ENCODE assay signal across 3 fruit fly cellular contexts in the genomic region with DNA sequence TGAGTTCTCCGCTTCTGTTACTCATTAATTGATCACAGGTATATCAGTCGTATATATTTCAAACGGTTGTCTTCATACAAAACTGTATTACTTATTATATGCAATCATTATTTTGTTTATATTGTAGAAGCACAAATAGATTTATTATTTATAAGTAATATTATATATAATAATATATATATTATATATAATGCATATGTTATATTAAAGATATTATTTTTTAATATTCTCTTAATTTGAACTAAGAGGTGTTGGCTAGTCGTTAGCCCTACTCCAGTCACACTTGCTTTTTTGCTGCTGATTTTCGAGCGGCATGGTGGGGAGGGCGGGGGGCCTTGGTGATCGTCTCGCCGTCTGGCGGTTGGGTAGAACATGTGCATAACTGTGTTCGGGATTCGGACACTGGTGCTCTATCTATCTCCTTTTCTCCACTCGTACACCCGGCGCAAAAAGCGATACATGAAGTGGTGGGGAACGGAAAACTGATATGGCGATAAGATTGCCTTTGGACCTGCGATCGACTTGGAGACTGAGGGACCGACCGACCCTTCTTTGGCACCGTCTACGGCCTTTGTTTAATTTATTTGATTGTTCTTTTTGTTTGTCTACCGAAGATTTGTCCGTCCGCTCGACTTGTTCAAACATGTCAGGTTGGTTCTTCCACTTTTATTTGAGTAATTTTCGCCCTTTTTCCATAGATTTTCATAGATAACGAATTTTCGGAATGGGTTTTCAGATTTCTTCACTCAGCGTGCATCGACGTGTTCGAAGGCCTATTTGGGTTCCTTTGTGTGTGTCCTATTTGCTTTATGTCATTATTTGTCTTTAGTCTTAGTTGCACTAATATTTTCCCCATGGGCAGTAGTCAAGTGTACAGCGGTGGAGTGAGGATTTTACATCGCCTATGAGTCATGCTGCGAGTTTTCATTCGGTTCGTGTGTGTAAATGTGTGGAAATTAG.
A peak's percentile ranks its signal among the peaks of the same experiment; 100 is the strongest.
TF ChIP-seq lines count a peak whose summit lies in the region.

No protein-coding gene starts in this region.

TF ChIP-seq in whole organism, embryonic, 481 proteins besides CTCF, POLR2A, EP300 and RAD21 (continued from another document and continues in another):
- TF ChIP-seq CG1832 (GFP tag; optimal IDR thresholded peaks at IDR 0.05; lab: Kevin White, UChicago) = peak; percentile 8
- peak; percentile 27 for TF ChIP-seq CG13624 (GFP tag; optimal IDR thresholded peaks at IDR 0.05; lab: Kevin White, UChicago)
- TF ChIP-seq GATAe (GFP tag; conservative IDR thresholded peaks at IDR 0.05; lab: Robert Waterston, UW) = peak; percentile 59
- TF ChIP-seq CG4360 (GFP tag; IDR thresholded peaks at IDR 0.05; lab: Robert Waterston, UW) = no peak
- TF ChIP-seq CG16813 (GFP tag; IDR thresholded peaks at IDR 0.05; lab: Robert Waterston, UW; ENCODE audit: partially characterized antibody) = no peak
- TF ChIP-seq CG30431 (GFP tag; optimal IDR thresholded peaks at IDR 0.05; lab: Kevin White, UChicago) = peak; percentile 46
- no peak for TF ChIP-seq sc (optimal IDR thresholded peaks at IDR 0.05; lab: Kevin White, UChicago)
- peak; percentile 69 for TF ChIP-seq sc (GFP tag; optimal IDR thresholded peaks at IDR 0.05; lab: Kevin White, UChicago)
- TF ChIP-seq fd102C (GFP tag; optimal IDR thresholded peaks at IDR 0.05; lab: Kevin White, UChicago) = peak; percentile 96
- peak in 1 of 2 experiments; percentile 34 for TF ChIP-seq insv (GFP tag; optimal IDR thresholded peaks at IDR 0.05; lab: Kevin White, UChicago)
- peak in 1 of 2 experiments; percentile 3 for TF ChIP-seq Hr78 (GFP tag; optimal IDR thresholded peaks at IDR 0.05; lab: Kevin White, UChicago)
- peak; percentile 71 for TF ChIP-seq grau (tag; optimal IDR thresholded peaks at IDR 0.05; lab: Kevin White, UChicago)
- TF ChIP-seq Med (GFP tag; lab: Kevin White, UChicago) = peak; percentile 54
- no peak for TF ChIP-seq Lim3 (GFP tag; IDR thresholded peaks at IDR 0.05; lab: Robert Waterston, UW)
- TF ChIP-seq Spps (tag; optimal IDR thresholded peaks at IDR 0.05; lab: Kevin White, UChicago) = peak; percentile 69
- peak; percentile 41 for TF ChIP-seq cwo (GFP tag; optimal IDR thresholded peaks at IDR 0.05; lab: Kevin White, UChicago)
- TF ChIP-seq shn (GFP tag; optimal IDR thresholded peaks at IDR 0.05; lab: Kevin White, UChicago) = peak; percentile 40
- no peak for TF ChIP-seq ase (GFP tag; IDR thresholded peaks at IDR 0.05; lab: Robert Waterston, UW)
- peak; percentile 59 for TF ChIP-seq CG8089 (GFP tag; optimal IDR thresholded peaks at IDR 0.05; lab: Kevin White, UChicago)
- TF ChIP-seq oc (tag; optimal IDR thresholded peaks at IDR 0.05; lab: Kevin White, UChicago) = peak; percentile 22
- TF ChIP-seq CG34376 (GFP tag; optimal IDR thresholded peaks at IDR 0.05; lab: Kevin White, UChicago) = no peak
- no peak for TF ChIP-seq h (optimal IDR thresholded peaks at IDR 0.05; lab: Kevin White, UChicago)
- TF ChIP-seq ttk (GFP tag; IDR thresholded peaks at IDR 0.05; lab: Robert Waterston, UW) = no peak
- TF ChIP-seq Awh (GFP tag; IDR thresholded peaks at IDR 0.05; lab: Robert Waterston, UW) = 0 out of 2 replicates have a peak, but pooled peaks have one; percentile 29
- TF ChIP-seq Atf-2 (GFP tag; optimal IDR thresholded peaks at IDR 0.05; lab: Kevin White, UChicago) = peak; percentile 70
- peak; percentile 64 for TF ChIP-seq CG15269 (tag; optimal IDR thresholded peaks at IDR 0.05; lab: Kevin White, UChicago)
- peak; percentile 29 for TF ChIP-seq CG18764 (GFP tag; optimal IDR thresholded peaks at IDR 0.05; lab: Kevin White, UChicago)
- TF ChIP-seq CG9817 (tag; optimal IDR thresholded peaks at IDR 0.05; lab: Kevin White, UChicago) = peak; percentile 13
- TF ChIP-seq ERR (GFP tag; optimal IDR thresholded peaks at IDR 0.05; lab: Kevin White, UChicago) = no peak
- peak; percentile 40 for TF ChIP-seq CG2116 (GFP tag; optimal IDR thresholded peaks at IDR 0.05; lab: Kevin White, UChicago)
- peak; percentile 91 for TF ChIP-seq CG15696 (tag; optimal IDR thresholded peaks at IDR 0.05; lab: Kevin White, UChicago)
- TF ChIP-seq en (GFP tag; optimal IDR thresholded peaks at IDR 0.05; lab: Kevin White, UChicago) = no peak
- peak; percentile 67 for TF ChIP-seq Ets65A (GFP tag; lab: Kevin White, UChicago)
- TF ChIP-seq CG3838 (GFP tag; optimal IDR thresholded peaks at IDR 0.05; lab: Kevin White, UChicago) = no peak
- TF ChIP-seq CG15479 (GFP tag; optimal IDR thresholded peaks at IDR 0.05; lab: Kevin White, UChicago) = peak; percentile 99
- no peak for TF ChIP-seq sisA (GFP tag; IDR thresholded peaks at IDR 0.05; lab: Robert Waterston, UW)
- TF ChIP-seq CG10565 (GFP tag; optimal IDR thresholded peaks at IDR 0.05; lab: Kevin White, UChicago) = no peak
- peak; percentile 59 for TF ChIP-seq CG10209 (GFP tag; optimal IDR thresholded peaks at IDR 0.05; lab: Kevin White, UChicago)
- TF ChIP-seq Blimp-1 (GFP tag; optimal IDR thresholded peaks at IDR 0.05; lab: Kevin White, UChicago) = peak; percentile 51
- TF ChIP-seq CG12942 (GFP tag; optimal IDR thresholded peaks at IDR 0.05; lab: Kevin White, UChicago) = no peak
- TF ChIP-seq HLH3B (GFP tag; IDR thresholded peaks at IDR 0.05; lab: Robert Waterston, UW) = no peak

TF ChIP-seq in whole organism, prepupa, 60 proteins besides CTCF, POLR2A, EP300 and RAD21 (continued from another document):
- TF ChIP-seq fkh (GFP tag; optimal IDR thresholded peaks at IDR 0.05; lab: Kevin White, UChicago) (peak; percentile 95), Eip75B (GFP tag; optimal IDR thresholded peaks at IDR 0.05; lab: Kevin White, UChicago) (peak; percentile 60), CG3032 (tag; optimal IDR thresholded peaks at IDR 0.05; lab: Kevin White, UChicago) (peak; percentile 91), CG7368 (GFP tag; optimal IDR thresholded peaks at IDR 0.05; lab: Kevin White, UChicago) (no peak), net (GFP tag; optimal IDR thresholded peaks at IDR 0.05; lab: Kevin White, UChicago) (peak; percentile 21), CG11294 (GFP tag; IDR thresholded peaks at IDR 0.05; lab: Robert Waterston, UW) (no peak), fd59A (GFP tag; optimal IDR thresholded peaks at IDR 0.05; lab: Kevin White, UChicago) (peak; percentile 51), CG8319 (GFP tag; optimal IDR thresholded peaks at IDR 0.05; lab: Kevin White, UChicago) (no peak), CG6854 (GFP tag; optimal IDR thresholded peaks at IDR 0.05; lab: Kevin White, UChicago) (no peak), CG3919 (GFP tag; optimal IDR thresholded peaks at IDR 0.05; lab: Kevin White, UChicago) (peak; percentile 10), Sox102F (GFP tag; optimal IDR thresholded peaks at IDR 0.05; lab: Kevin White, UChicago) (no peak), esn (GFP tag; optimal IDR thresholded peaks at IDR 0.05; lab: Kevin White, UChicago) (peak; percentile 34), cyc (GFP tag; optimal IDR thresholded peaks at IDR 0.05; lab: Kevin White, UChicago) (peak; percentile 8), CG31627 (GFP tag; optimal IDR thresholded peaks at IDR 0.05; lab: Kevin White, UChicago) (peak; percentile 32), salr (GFP tag; optimal IDR thresholded peaks at IDR 0.05; lab: Kevin White, UChicago) (peak in 1 of 2 experiments; percentile 58), CG8632 (GFP tag; optimal IDR thresholded peaks at IDR 0.05; lab: Kevin White, UChicago) (peak; percentile 46), CG34406 (GFP tag; optimal IDR thresholded peaks at IDR 0.05; lab: Kevin White, UChicago) (peak; percentile 54), dsx (GFP tag; optimal IDR thresholded peaks at IDR 0.05; lab: Kevin White, UChicago; ENCODE audit: poor library complexity, severe bottlenecking) (peak; percentile 72), CG6808 (GFP tag; optimal IDR thresholded peaks at IDR 0.05; lab: Kevin White, UChicago) (peak; percentile 57), CG6792 (GFP tag; optimal IDR thresholded peaks at IDR 0.05; lab: Kevin White, UChicago) (peak; percentile 46), CG9139 (GFP tag; optimal IDR thresholded peaks at IDR 0.05; lab: Kevin White, UChicago) (peak; percentile 33), CG10631 (GFP tag; optimal IDR thresholded peaks at IDR 0.05; lab: Kevin White, UChicago) (peak; percentile 48), Hr39 (GFP tag; optimal IDR thresholded peaks at IDR 0.05; lab: Kevin White, UChicago) (peak; percentile 9), CG6276 (GFP tag; optimal IDR thresholded peaks at IDR 0.05; lab: Kevin White, UChicago) (peak; percentile 26), CG15336 (GFP tag; IDR thresholded peaks at IDR 0.05; lab: Robert Waterston, UW) (no peak), Sox14 (GFP tag; optimal IDR thresholded peaks at IDR 0.05; lab: Kevin White, UChicago) (peak; percentile 58), topi (GFP tag; optimal IDR thresholded peaks at IDR 0.05; lab: Kevin White, UChicago) (no peak), CG4318 (GFP tag; optimal IDR thresholded peaks at IDR 0.05; lab: Kevin White, UChicago) (peak; percentile 29), spab (GFP tag; optimal IDR thresholded peaks at IDR 0.05; lab: Kevin White, UChicago) (peak; percentile 45), Hr4 (GFP tag; optimal IDR thresholded peaks at IDR 0.05; lab: Kevin White, UChicago) (no peak), CG8119 (GFP tag; IDR thresholded peaks at IDR 0.05; lab: Robert Waterston, UW) (no peak), Hr38 (GFP tag; optimal IDR thresholded peaks at IDR 0.05; lab: Kevin White, UChicago) (no peak), CG16779 (tag; optimal IDR thresholded peaks at IDR 0.05; lab: Kevin White, UChicago) (no peak), Smox (GFP tag; optimal IDR thresholded peaks at IDR 0.05; lab: Kevin White, UChicago) (peak; percentile 6), svp (GFP tag; lab: Kevin White, UChicago) (peak; percentile 41)

TF ChIP-seq in whole organism, wandering third instar larva, 38 proteins besides CTCF, POLR2A, EP300 and RAD21 (continued from another document):
- no peak for TF ChIP-seq tai (GFP tag; optimal IDR thresholded peaks at IDR 0.05; lab: Kevin White, UChicago)
- no peak for TF ChIP-seq h (GFP tag; optimal IDR thresholded peaks at IDR 0.05; lab: Kevin White, UChicago)
- no peak for TF ChIP-seq Myc (optimal IDR thresholded peaks at IDR 0.05; lab: Kevin White, UChicago)
- TF ChIP-seq OdsH (GFP tag; optimal IDR thresholded peaks at IDR 0.05; lab: Kevin White, UChicago) = peak; percentile 50
- no peak for TF ChIP-seq Jra (GFP tag; optimal IDR thresholded peaks at IDR 0.05; lab: Kevin White, UChicago)
- no peak for TF ChIP-seq Hr78 (GFP tag; optimal IDR thresholded peaks at IDR 0.05; lab: Kevin White, UChicago)
- TF ChIP-seq Dfd (GFP tag; optimal IDR thresholded peaks at IDR 0.05; lab: Kevin White, UChicago) = no peak
- no peak for TF ChIP-seq Mio (GFP tag; optimal IDR thresholded peaks at IDR 0.05; lab: Kevin White, UChicago)
- TF ChIP-seq woc (GFP tag; optimal IDR thresholded peaks at IDR 0.05; lab: Kevin White, UChicago) = peak; percentile 25
- peak; percentile 71 for TF ChIP-seq Sp1 (GFP tag; optimal IDR thresholded peaks at IDR 0.05; lab: Kevin White, UChicago)
- TF ChIP-seq dsf (GFP tag; optimal IDR thresholded peaks at IDR 0.05; lab: Kevin White, UChicago; ENCODE audit: borderline replicate concordance) = no peak
- peak; percentile 45 for TF ChIP-seq pan (optimal IDR thresholded peaks at IDR 0.05; lab: Kevin White, UChicago)
- no peak for TF ChIP-seq CG32264 (GFP tag; optimal IDR thresholded peaks at IDR 0.05; lab: Kevin White, UChicago)
- TF ChIP-seq rgr (GFP tag; optimal IDR thresholded peaks at IDR 0.05; lab: Kevin White, UChicago) = peak; percentile 37
- no peak for TF ChIP-seq jim (GFP tag; optimal IDR thresholded peaks at IDR 0.05; lab: Kevin White, UChicago)
- no peak for TF ChIP-seq sage (GFP tag; optimal IDR thresholded peaks at IDR 0.05; lab: Kevin White, UChicago)
